Worm (Caenorhabditis elegans) whole organism, mixed stage, embryonic: ENCODE results near the gene srsx-1.

Source experiments
- bed-3 ChIP-seq: fragments of 200-800 bp; sonication (Bioruptor generic); optimal IDR thresholded peaks from 3 replicates; lab custom pipeline; 2018; ENCODE audit warnings: mild to moderate bottlenecking, missing genetic modification characterization, moderate library complexity, missing compliant biosample characterization
- blmp-1 ChIP-seq: fragments of 150-350 bp; optimal IDR thresholded peaks from 2 replicates; lab custom pipeline; 2014; ENCODE audit warnings: missing biosample characterization, missing genetic modification characterization
- ceh-39 ChIP-seq: fragments of 150-350 bp; optimal IDR thresholded peaks from 2 replicates; lab custom pipeline; 2014; ENCODE audit warnings: missing biosample characterization, missing genetic modification characterization
- ceh-83 ChIP-seq: fragments of 200-800 bp; sonication (Bioruptor generic); optimal IDR thresholded peaks from 2 replicates; lab custom pipeline; 2018; ENCODE audit warnings: mild to moderate bottlenecking, missing genetic modification characterization, missing compliant biosample characterization
- cnd-1 ChIP-seq: fragments of 200-800 bp; sonication (Bioruptor generic); optimal IDR thresholded peaks from 2 replicates; lab custom pipeline; 2018; ENCODE audit warnings: mild to moderate bottlenecking, missing genetic modification characterization, missing compliant biosample characterization
- drap-1 ChIP-seq: fragments of 200-800 bp; sonication (Bioruptor generic); optimal IDR thresholded peaks from 3 replicates; lab custom pipeline; 2018; ENCODE audit warnings: mild to moderate bottlenecking, missing genetic modification characterization, missing compliant biosample characterization
- elt-1 ChIP-seq: sonication (generic microtip); optimal IDR thresholded peaks from 2 replicates; lab custom pipeline; 2017; ENCODE audit warnings: missing genetic modification characterization, mild to moderate bottlenecking, missing compliant biosample characterization, antibody characterized with exemption, moderate library complexity, borderline replicate concordance; ENCODE audit not compliant: insufficient read depth
- elt-3 ChIP-seq: fragments of 150-350 bp; optimal IDR thresholded peaks from 2 replicates; lab custom pipeline; 2014; ENCODE audit warnings: missing biosample characterization, missing genetic modification characterization
- ham-2 ChIP-seq: fragments of 200-800 bp; sonication (Bioruptor generic); optimal IDR thresholded peaks from 2 replicates; lab custom pipeline; 2018; ENCODE audit warnings: mild to moderate bottlenecking, missing genetic modification characterization, missing compliant biosample characterization
- lin-13 ChIP-seq: fragments of 150-350 bp; optimal IDR thresholded peaks from 2 replicates; lab custom pipeline; 2014; ENCODE audit warnings: missing biosample characterization, missing genetic modification characterization
- lin-32 ChIP-seq: fragments of 200-800 bp; sonication (Bioruptor generic); optimal IDR thresholded peaks from 2 replicates; lab custom pipeline; 2018; ENCODE audit warnings: mild to moderate bottlenecking, missing genetic modification characterization, missing compliant biosample characterization
- lsy-2 ChIP-seq: fragments of 150-350 bp; optimal IDR thresholded peaks from 2 replicates; lab custom pipeline; 2014; ENCODE audit warnings: missing biosample characterization, missing genetic modification characterization
- mab-5 ChIP-seq: fragments of 150-350 bp; optimal IDR thresholded peaks from 2 replicates; lab custom pipeline; 2014; ENCODE audit warnings: missing biosample characterization, missing genetic modification characterization
- mep-1 ChIP-seq: fragments of 150-350 bp; optimal IDR thresholded peaks from 2 replicates; lab custom pipeline; 2017; ENCODE audit warnings: missing biosample characterization, missing genetic modification reagents, missing genetic modification characterization, inconsistent platforms
- mls-2 ChIP-seq: sonication (generic microtip); optimal IDR thresholded peaks from 2 replicates; lab custom pipeline; 2016; ENCODE audit warnings: mild to moderate bottlenecking, missing genetic modification characterization, moderate library complexity, missing compliant biosample characterization
- nhr-12 ChIP-seq: fragments of 150-350 bp; optimal IDR thresholded peaks from 2 replicates; lab custom pipeline; 2014; ENCODE audit warnings: missing biosample characterization, missing genetic modification characterization
- nhr-2 ChIP-seq: fragments of 150-350 bp; optimal IDR thresholded peaks from 2 replicates; lab custom pipeline; 2014; ENCODE audit warnings: missing biosample characterization, missing genetic modification characterization
- nhr-28 ChIP-seq: fragments of 150-350 bp; optimal IDR thresholded peaks from 2 replicates; lab custom pipeline; 2014; ENCODE audit warnings: missing biosample characterization, missing genetic modification characterization
- nhr-76 ChIP-seq: sonication (generic microtip); optimal IDR thresholded peaks from 2 replicates; lab custom pipeline; 2017; ENCODE audit warnings: missing biosample characterization, missing genetic modification characterization
- pha-4 ChIP-seq: fragments of 150-350 bp; optimal IDR thresholded peaks from 2 replicates; lab custom pipeline; 2018; ENCODE audit warnings: missing biosample characterization, missing genetic modification reagents, missing genetic modification characterization
- sem-2 ChIP-seq: fragments of 200-800 bp; sonication (Bioruptor generic); optimal IDR thresholded peaks from 2 replicates; lab custom pipeline; 2018; ENCODE audit warnings: mild to moderate bottlenecking, missing genetic modification characterization, missing compliant biosample characterization
- sptf-1 ChIP-seq: sonication (generic microtip); optimal IDR thresholded peaks from 2 replicates; lab custom pipeline; 2017; ENCODE audit warnings: mild to moderate bottlenecking, missing genetic modification characterization, moderate library complexity, missing compliant biosample characterization
- tbx-8 ChIP-seq: fragments of 200-800 bp; sonication (Bioruptor generic); optimal IDR thresholded peaks from 2 replicates; lab custom pipeline; 2018; ENCODE audit warnings: mild to moderate bottlenecking, missing genetic modification characterization, moderate library complexity, missing compliant biosample characterization
- unc-120 ChIP-seq: sonication (generic microtip); optimal IDR thresholded peaks from 2 replicates; lab custom pipeline; 2017; ENCODE audit warnings: missing genetic modification characterization, missing compliant biosample characterization; ENCODE audit not compliant: poor library complexity, severe bottlenecking
- unc-39 ChIP-seq: fragments of 150-350 bp; optimal IDR thresholded peaks from 2 replicates; lab custom pipeline; 2014; ENCODE audit warnings: missing biosample characterization, missing genetic modification characterization
- unc-62 ChIP-seq: fragments of 150-350 bp; optimal IDR thresholded peaks from 2 replicates; lab custom pipeline; 2014; ENCODE audit warnings: missing biosample characterization, missing genetic modification reagents, missing genetic modification characterization
- zip-8 ChIP-seq: fragments of 150-350 bp; optimal IDR thresholded peaks from 2 replicates; lab custom pipeline; 2014; ENCODE audit warnings: missing biosample characterization, missing genetic modification characterization
- ztf-11 ChIP-seq: fragments of 150-350 bp; optimal IDR thresholded peaks from 2 replicates; lab custom pipeline; 2014; ENCODE audit warnings: missing biosample characterization, missing genetic modification characterization

srsx-1 gene

ce11 chrV:17165409-17165808 lies 12.5 kb downstream of the srsx-1 start, which contains the start of gene srh-102:
TSS of gene srh-102 (minus strand) at chrV:17165509.
- TF ChIP-seq sem-2, result no peak
- TF ChIP-seq zip-8 (tag; lab: Kevin White, UChicago), result no peak
- TF ChIP-seq ceh-39 (tag; lab: Kevin White, UChicago), result no peak
- TF ChIP-seq mab-5 (tag; lab: Kevin White, UChicago), result no peak
- no peak for TF ChIP-seq drap-1 (GFP tag; lab: Kevin White, UChicago)
- TF ChIP-seq nhr-2 (tag; lab: Kevin White, UChicago), result no peak
- no peak for TF ChIP-seq unc-39 (tag; lab: Kevin White, UChicago)
- TF ChIP-seq nhr-12 (tag; lab: Kevin White, UChicago), result no peak
- TF ChIP-seq unc-62 (GFP tag; lab: Kevin White, UChicago), result no peak
- TF ChIP-seq bed-3, result no peak
- TF ChIP-seq lin-32 (GFP tag; lab: Kevin White, UChicago), result no peak
- no peak for TF ChIP-seq blmp-1 (tag; lab: Kevin White, UChicago)

ce11 chrV:17159430-17159924 lies 18.4 kb downstream of the srsx-1 start, which contains the start of gene F40D4.12:
TSS of gene F40D4.12 (plus strand) at chrV:17159874.
- TF ChIP-seq bed-3, result no peak
- TF ChIP-seq lsy-2, result no peak
- TF ChIP-seq nhr-2 (tag; lab: Kevin White, UChicago), result no peak

ce11 chrV:17157154-17157553 lies 20.7 kb downstream of the srsx-1 start, which contains the start of gene F40D4.13:
TSS of gene F40D4.13 (minus strand) at chrV:17157254.
- TF ChIP-seq ztf-11 (tag; lab: Kevin White, UChicago) (no peak), unc-39 (tag; lab: Kevin White, UChicago) (no peak), nhr-2 (tag; lab: Kevin White, UChicago) (no peak), sptf-1 (no peak), tbx-8 (GFP tag; lab: Kevin White, UChicago) (no peak), mep-1 (no peak), nhr-28 (tag; lab: Kevin White, UChicago) (no peak), pha-4 (no peak), lin-32 (GFP tag; lab: Kevin White, UChicago) (no peak), elt-1 (tag; lab: Kevin White, UChicago) (no peak)
- TF ChIP-seq, all 35 proteins: peak for 0

ce11 chrV:17155384-17155858 lies 22.4 kb downstream of the srsx-1 start, which contains the start of gene F40D4.17:
TSS of gene F40D4.17 (minus strand) at chrV:17155434.
- TF ChIP-seq cnd-1 (tag; lab: Kevin White, UChicago), result no peak

ce11 chrV:17154944-17155343 lies 22.9 kb downstream of the srsx-1 start:
- TF ChIP-seq nhr-2 (tag; lab: Kevin White, UChicago) (no peak), nhr-76 (tag; lab: Kevin White, UChicago) (no peak), lsy-2 (no peak), sptf-1 (no peak), nhr-28 (tag; lab: Kevin White, UChicago) (no peak), tbx-8 (GFP tag; lab: Kevin White, UChicago) (no peak), lin-13 (tag; lab: Kevin White, UChicago) (no peak), mab-5 (tag; lab: Kevin White, UChicago) (no peak), ztf-11 (tag; lab: Kevin White, UChicago) (no peak), unc-62 (GFP tag; lab: Kevin White, UChicago) (no peak)

- TF ChIP-seq pha-4, result no peak
- TF ChIP-seq ceh-39 (tag; lab: Kevin White, UChicago), result no peak
- no peak for TF ChIP-seq mls-2 (tag; lab: Kevin White, UChicago)
- TF ChIP-seq ztf-11 (tag; lab: Kevin White, UChicago), result no peak
- no peak for TF ChIP-seq drap-1 (GFP tag; lab: Kevin White, UChicago)
- no peak for TF ChIP-seq mab-5 (tag; lab: Kevin White, UChicago)
- no peak for TF ChIP-seq elt-3 (tag; lab: Kevin White, UChicago)
- no peak for TF ChIP-seq ceh-83 (GFP tag; lab: Kevin White, UChicago)
- no peak for TF ChIP-seq unc-120 (tag; lab: Kevin White, UChicago)
- no peak for TF ChIP-seq ham-2 (GFP tag; lab: Kevin White, UChicago)
- no peak for TF ChIP-seq lin-13 (tag; lab: Kevin White, UChicago)
Measured at ce11 chrV:17151292-17151691, 26.6 kb downstream of the srsx-1 start.
